Worm (Caenorhabditis elegans) whole organism, young adult: Measurements from ENCODE around the gene hot-8.
"Not testable (repeated sequence)": the region's sequence is repeated elsewhere in the genome, so short reads cannot be mapped to it uniquely, and the experiment has no call there.

ENCODE experiments used
- F10E7.11 ChIP-seq: sonication (generic microtip); optimal IDR thresholded peaks from 2 replicates; lab custom pipeline; 2017; ENCODE audit warnings: mild to moderate bottlenecking, missing genetic modification characterization, moderate library complexity, missing compliant biosample characterization
- F39B2.1 ChIP-seq: fragments of 200-800 bp; sonication (Bioruptor generic); IDR thresholded peaks from 2 replicates; pipeline ENCODE4 v1.3.6; 2022; ENCODE audit warnings: missing genetic modification reagents, missing genetic modification characterization, missing compliant biosample characterization
- K11D2.4 ChIP-seq: fragments of 200-800 bp; sonication (Bioruptor generic); IDR thresholded peaks from 2 replicates; pipeline ENCODE4 v1.3.6; 2022; ENCODE audit warnings: missing genetic modification reagents, missing genetic modification characterization, missing compliant biosample characterization
- T26A5.8 ChIP-seq: sonication (generic microtip); optimal IDR thresholded peaks from 2 replicates; lab custom pipeline; 2016; ENCODE audit warnings: missing genetic modification characterization, missing compliant biosample characterization
- athp-1 ChIP-seq: sonication (generic microtip); optimal IDR thresholded peaks from 2 replicates; lab custom pipeline; 2017; ENCODE audit warnings: mild to moderate bottlenecking, missing genetic modification characterization, missing compliant biosample characterization
- bed-1 ChIP-seq: fragments of 200-800 bp; sonication (Bioruptor generic); IDR thresholded peaks from 2 replicates; pipeline ENCODE4 v1.3.6; 2022; ENCODE audit warnings: missing genetic modification reagents, missing genetic modification characterization, missing compliant biosample characterization
- bed-2 ChIP-seq: fragments of 200-800 bp; sonication (Bioruptor generic); IDR thresholded peaks from 2 replicates; pipeline ENCODE4 v1.3.6; 2022; ENCODE audit warnings: missing genetic modification reagents, missing genetic modification characterization, missing compliant biosample characterization
- ceh-58 ChIP-seq: fragments of 200-800 bp; sonication (Bioruptor generic); IDR thresholded peaks from 2 replicates; pipeline ENCODE4 v1.3.6; 2022; ENCODE audit warnings: missing genetic modification characterization, missing compliant biosample characterization
- ceh-79 ChIP-seq: sonication (generic microtip); optimal IDR thresholded peaks from 2 replicates; lab custom pipeline; 2017; ENCODE audit warnings: mild to moderate bottlenecking, missing genetic modification characterization, missing compliant biosample characterization
- ceh-91 ChIP-seq: fragments of 200-800 bp; sonication (Bioruptor generic); IDR thresholded peaks from 2 replicates; pipeline ENCODE4 v1.3.6; 2022; ENCODE audit warnings: missing genetic modification reagents, missing genetic modification characterization, missing compliant biosample characterization
- dox-1 ChIP-seq: fragments of 200-800 bp; sonication (Bioruptor generic); IDR thresholded peaks from 2 replicates; pipeline ENCODE4 v1.3.6; 2022; ENCODE audit warnings: missing genetic modification reagents, missing genetic modification characterization, missing compliant biosample characterization
- egl-18 ChIP-seq: fragments of 200-800 bp; sonication (Bioruptor generic); IDR thresholded peaks from 2 replicates; pipeline ENCODE4 v1.3.6; 2022; ENCODE audit warnings: missing genetic modification reagents, missing genetic modification characterization, missing compliant biosample characterization
- egl-44 ChIP-seq: fragments of 200-800 bp; sonication (Bioruptor generic); IDR thresholded peaks from 2 replicates; pipeline ENCODE4 v1.3.6; 2022; ENCODE audit warnings: missing genetic modification reagents, missing genetic modification characterization, missing compliant biosample characterization
- gei-17 ChIP-seq: fragments of 200-800 bp; sonication (Bioruptor generic); optimal IDR thresholded peaks from 2 replicates; lab custom pipeline; 2018; ENCODE audit warnings: mild to moderate bottlenecking, missing genetic modification characterization, missing compliant biosample characterization
- hlh-12 ChIP-seq: sonication (generic microtip); optimal IDR thresholded peaks from 2 replicates; lab custom pipeline; 2016; ENCODE audit warnings: missing genetic modification characterization, missing compliant biosample characterization
- hrde-1 ChIP-seq: sonication (generic microtip); optimal IDR thresholded peaks from 2 replicates; lab custom pipeline; 2016; ENCODE audit warnings: missing genetic modification characterization, mild to moderate bottlenecking, missing compliant biosample characterization, moderate library complexity, missing genotype, missing genetic modification reagents, borderline replicate concordance
- hsf-1 ChIP-seq: fragments of 200-800 bp; sonication (Bioruptor generic); IDR thresholded peaks from 2 replicates; pipeline ENCODE4 v1.3.6; 2022; ENCODE audit warnings: missing genetic modification reagents, missing genetic modification characterization, missing compliant biosample characterization
- lin-26 ChIP-seq: fragments of 200-800 bp; sonication (Bioruptor generic); IDR thresholded peaks from 2 replicates; pipeline ENCODE4 v1.3.6; 2022; ENCODE audit warnings: missing genetic modification reagents, missing genetic modification characterization, missing compliant biosample characterization
- lin-35 ChIP-seq, 3 experiments: fragments of 150-350 bp in 2 of 3; sonication (generic microtip) in 1 of 3; optimal IDR thresholded peaks; 2 replicates each; lab custom pipeline; 2014 to 2018; ENCODE audit warnings: missing biosample characterization in 3 of 3, missing genetic modification characterization in 3 of 3, missing genetic modification reagents in 3 of 3
- lin-40 ChIP-seq: sonication (generic microtip); optimal IDR thresholded peaks from 2 replicates; lab custom pipeline; 2016; ENCODE audit warnings: missing genetic modification characterization, mild to moderate bottlenecking, missing compliant biosample characterization, missing genotype, missing genetic modification reagents
- lsl-1 ChIP-seq: fragments of 200-800 bp; sonication (Bioruptor generic); optimal IDR thresholded peaks from 2 replicates; lab custom pipeline; 2018; ENCODE audit warnings: mild to moderate bottlenecking, missing genetic modification characterization, moderate library complexity, missing compliant biosample characterization
- madf-10 ChIP-seq: sonication (generic microtip); optimal IDR thresholded peaks from 2 replicates; lab custom pipeline; 2016; ENCODE audit warnings: mild to moderate bottlenecking, missing genetic modification characterization, missing compliant biosample characterization
- madf-3 ChIP-seq: fragments of 200-800 bp; sonication (Bioruptor generic); IDR thresholded peaks from 2 replicates; pipeline ENCODE4 v1.3.6; 2022; ENCODE audit warnings: missing genetic modification reagents, missing genetic modification characterization, missing compliant biosample characterization
- madf-6 ChIP-seq: fragments of 200-800 bp; sonication (Bioruptor generic); IDR thresholded peaks from 2 replicates; pipeline ENCODE4 v1.3.6; 2022; ENCODE audit warnings: missing genetic modification reagents, missing genetic modification characterization, missing compliant biosample characterization
- mel-28 ChIP-seq: sonication (generic microtip); optimal IDR thresholded peaks from 2 replicates; lab custom pipeline; 2016; ENCODE audit warnings: borderline replicate concordance, mild to moderate bottlenecking, missing genetic modification characterization, missing compliant biosample characterization
- pha-4 ChIP-seq: fragments of 150-350 bp; sonication (generic microtip); optimal IDR thresholded peaks from 2 replicates; lab custom pipeline; 2014; ENCODE audit warnings: missing biosample characterization, missing genetic modification reagents, missing genetic modification characterization
- rec-8 ChIP-seq, 2 experiments: sonication (generic microtip); optimal IDR thresholded peaks; 2 replicates each; lab custom pipeline; 2016; ENCODE audit warnings: mild to moderate bottlenecking in 2 of 2, missing genetic modification characterization in 2 of 2, missing genetic modification reagents in 2 of 2, missing genotype in 2 of 2, missing biosample characterization in 1 of 2, missing compliant biosample characterization in 1 of 2, moderate library complexity in 1 of 2
- rpc-1 ChIP-seq, 2 experiments: fragments of 150-350 bp in 1 of 2; sonication (generic microtip) in 1 of 2; optimal IDR thresholded peaks; 2 replicates each; lab custom pipeline; 2014 to 2018; ENCODE audit warnings: missing biosample characterization in 1 of 2, missing genetic modification characterization in 1 of 2, missing genetic modification reagents in 1 of 2, missing genotype in 1 of 2
- snpc-3.4 ChIP-seq: sonication (generic microtip); optimal IDR thresholded peaks from 2 replicates; lab custom pipeline; 2017; ENCODE audit warnings: missing genetic modification characterization, mild to moderate bottlenecking, missing compliant biosample characterization, antibody characterized with exemption, moderate library complexity, missing genotype, missing genetic modification reagents
- tlf-1 ChIP-seq: fragments of 200-800 bp; sonication (Bioruptor generic); optimal IDR thresholded peaks from 2 replicates; lab custom pipeline; 2018; ENCODE audit warnings: mild to moderate bottlenecking, missing genetic modification characterization, missing compliant biosample characterization
- xnd-1 ChIP-seq: sonication (generic microtip); optimal IDR thresholded peaks from 2 replicates; lab custom pipeline; 2016; ENCODE audit warnings: missing genotype, missing genetic modification reagents, missing genetic modification characterization, missing compliant biosample characterization
- ztf-18 ChIP-seq: sonication (generic microtip); optimal IDR thresholded peaks from 2 replicates; lab custom pipeline; 2016; ENCODE audit warnings: missing genotype, mild to moderate bottlenecking, missing genetic modification characterization, missing compliant biosample characterization
- ztf-22 ChIP-seq: fragments of 200-800 bp; sonication (Bioruptor generic); optimal IDR thresholded peaks from 2 replicates; lab custom pipeline; 2018; ENCODE audit warnings: mild to moderate bottlenecking, missing genetic modification characterization, moderate library complexity, missing compliant biosample characterization
- ztf-28 ChIP-seq: fragments of 200-800 bp; sonication (Bioruptor generic); IDR thresholded peaks from 2 replicates; pipeline ENCODE4 v1.3.6; 2022; ENCODE audit warnings: missing genetic modification reagents, missing genetic modification characterization, missing compliant biosample characterization

Gene hot-8

DNA sequence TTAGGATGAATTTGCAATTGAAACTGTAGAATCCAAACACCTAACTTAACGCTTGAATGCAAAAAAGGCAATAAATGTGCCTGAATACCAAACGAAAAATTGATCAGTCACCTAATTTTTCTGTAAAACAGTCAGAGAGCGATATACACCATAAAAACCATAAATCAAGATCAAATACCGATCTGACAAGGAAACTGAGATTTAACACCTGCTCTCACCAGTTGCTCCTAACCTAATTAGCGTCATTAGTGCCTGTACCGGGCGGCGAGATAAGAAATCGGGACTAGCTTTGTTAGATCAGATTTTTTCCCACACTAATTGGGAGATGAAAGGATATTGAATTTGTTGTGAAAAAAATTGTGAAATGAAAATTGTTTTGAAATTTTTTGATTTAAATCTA lies 43.0 kb downstream of the hot-8 start:
- TF ChIP-seq tlf-1 (GFP tag; lab: Kevin White, UChicago): no peak
- TF ChIP-seq bed-1: 0 out of 2 replicates have a peak, but pooled peaks have one; percentile 74

DNA sequence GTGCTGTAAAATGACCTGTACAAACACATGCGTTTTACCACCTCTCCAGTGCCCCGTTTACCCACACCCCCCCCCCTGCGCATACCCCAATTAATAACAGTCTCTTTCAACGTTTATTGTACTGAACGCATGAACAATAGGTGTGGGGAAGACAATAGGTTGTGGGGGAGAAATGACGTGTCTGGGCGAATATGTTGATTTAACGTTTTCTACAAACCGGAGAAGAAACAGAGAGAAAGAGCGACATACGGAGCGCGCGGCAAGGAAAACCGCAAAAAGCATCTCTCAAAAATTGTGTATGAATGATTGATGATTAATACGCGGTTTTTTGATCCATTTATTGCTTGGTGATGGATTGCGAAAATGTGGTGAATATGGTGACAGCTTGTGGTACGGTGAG lies 43.8 kb downstream of the hot-8 start:
- TF ChIP-seq ztf-22 (GFP tag; lab: Kevin White, UChicago): no peak
- TF ChIP-seq gei-17 (GFP tag; lab: Kevin White, UChicago): no peak
- no peak for TF ChIP-seq K11D2.4
- no peak for TF ChIP-seq egl-18 (GFP tag; lab: Robert Waterston, UW)
- TF ChIP-seq dox-1 (GFP tag; lab: Robert Waterston, UW): no peak
- no peak for TF ChIP-seq egl-44 (GFP tag; lab: Robert Waterston, UW)
- TF ChIP-seq ztf-18 (tag; lab: Kevin White, UChicago): no peak
- no peak for TF ChIP-seq T26A5.8 (tag; lab: Kevin White, UChicago)

DNA sequence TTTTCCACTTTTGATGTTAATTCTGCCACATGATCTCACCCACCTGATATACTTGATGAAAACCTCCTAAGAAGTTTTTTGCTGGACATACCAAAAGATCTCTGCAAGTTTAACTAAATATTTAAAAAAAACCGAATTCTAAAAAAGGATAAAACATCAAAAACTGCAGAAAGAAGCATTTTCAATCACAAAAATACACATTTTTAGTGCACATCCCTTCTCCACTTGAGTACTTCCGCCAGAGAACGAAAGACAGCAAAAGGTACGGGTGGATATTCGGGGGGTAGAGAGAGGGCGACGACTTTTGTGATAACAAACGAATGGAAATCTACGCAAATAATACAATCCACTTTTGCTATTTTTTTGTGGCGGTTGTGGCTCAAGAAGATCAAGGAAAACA lies 50.6 kb downstream of the hot-8 start, which contains the start of gene C46H3.2:
C46H3.2 (minus strand) TSS at position 101 of the 400 bp plus-strand sequence.
- no peak for TF ChIP-seq ztf-28 (GFP tag; lab: Robert Waterston, UW)
- no peak for TF ChIP-seq xnd-1
- TF ChIP-seq F10E7.11 (tag; lab: Kevin White, UChicago): no peak
- no peak for TF ChIP-seq madf-3 (GFP tag; lab: Robert Waterston, UW)
- TF ChIP-seq hrde-1 (tag; lab: Kevin White, UChicago): no peak
- no peak for TF ChIP-seq ceh-79 (tag; lab: Kevin White, UChicago)
- TF ChIP-seq mel-28 (tag; lab: Kevin White, UChicago): no peak
- no peak for TF ChIP-seq madf-6 (GFP tag; lab: Robert Waterston, UW)
- TF ChIP-seq F39B2.1 (GFP tag; lab: Robert Waterston, UW): no peak
- no peak for TF ChIP-seq rec-8 (tag; optimal IDR thresholded peaks at IDR 0.05; lab: Kevin White, UChicago)
- no peak for TF ChIP-seq lsl-1 (GFP tag; lab: Kevin White, UChicago)
- TF ChIP-seq ceh-91: no peak
- TF ChIP-seq athp-1 (tag; lab: Kevin White, UChicago): no peak
- no peak for TF ChIP-seq lin-35 (GFP tag; optimal IDR thresholded peaks at IDR 0.05; lab: Kevin White, UChicago)

DNA sequence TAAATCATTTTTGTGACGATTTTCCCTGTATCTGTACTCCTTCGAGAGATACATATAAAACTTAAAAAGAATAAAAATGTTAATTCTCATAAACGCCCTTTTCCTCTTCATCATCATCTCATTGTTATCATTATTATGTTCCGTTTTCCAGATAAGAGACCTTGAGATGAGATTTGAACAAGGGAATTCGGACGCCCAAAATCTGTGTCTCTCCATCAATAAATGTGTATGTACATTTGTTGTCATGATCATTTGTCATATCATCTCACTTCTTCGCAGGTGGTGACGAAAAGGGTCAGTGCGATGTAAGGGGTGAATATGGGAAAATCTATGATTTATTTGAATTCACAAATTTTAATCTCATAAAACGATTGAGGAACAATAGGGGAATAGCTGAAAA lies 52.0 kb downstream of the hot-8 start:
- TF ChIP-seq hlh-12 (tag; lab: Kevin White, UChicago): no peak
- no peak for TF ChIP-seq hsf-1 (GFP tag; lab: Robert Waterston, UW)
- TF ChIP-seq madf-10: no peak
- no peak for TF ChIP-seq snpc-3.4 (tag; lab: Kevin White, UChicago)
- no peak for TF ChIP-seq lin-40 (tag; lab: Kevin White, UChicago)
- no peak for TF ChIP-seq bed-2
- no peak for TF ChIP-seq ceh-79 (tag; lab: Kevin White, UChicago)
- TF ChIP-seq ceh-58 (GFP tag; lab: Robert Waterston, UW): no peak
- TF ChIP-seq pha-4 (tag; lab: Kevin White, UChicago): no peak

DNA sequence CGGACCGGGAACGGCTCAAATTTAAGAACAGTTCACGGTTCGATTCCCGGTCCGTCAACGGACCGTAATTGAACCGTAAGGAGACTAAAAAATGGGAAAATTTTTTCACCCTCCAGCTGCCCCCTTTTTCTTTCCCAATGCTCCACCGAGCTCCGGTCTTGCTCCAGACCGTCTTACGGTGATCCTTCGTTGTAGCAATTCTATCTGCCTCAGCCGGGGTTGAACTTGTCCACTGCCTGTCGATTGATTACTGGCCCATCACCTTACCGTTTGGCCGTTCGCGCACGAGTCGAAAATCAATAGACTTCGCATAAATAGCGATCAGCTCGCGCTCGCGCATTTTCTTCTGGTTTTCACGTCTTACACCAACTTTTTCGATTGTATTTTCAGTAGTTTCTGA lies 53.8 kb downstream of the hot-8 start:
- TF ChIP-seq rpc-1 (optimal IDR thresholded peaks at IDR 0.05; lab: Kevin White, UChicago): not testable (repeated sequence)
- peak; percentile 28 for TF ChIP-seq rpc-1 (tag; optimal IDR thresholded peaks at IDR 0.05; lab: Kevin White, UChicago)
- TF ChIP-seq dox-1 (GFP tag; lab: Robert Waterston, UW): 0 out of 2 replicates have a peak, but pooled peaks have one; percentile 39
- 0 out of 2 replicates have a peak, but pooled peaks have one; percentile 49 for TF ChIP-seq lin-26
